Fruit fly (Drosophila melanogaster) whole organism, larva: Measurements from ENCODE around the gene Cpr65Ea.

Experiments
- noc ChIP-seq: fragments of 200-800 bp; sonication (Bioruptor generic); optimal IDR thresholded peaks from 3 replicates; lab custom pipeline; 2019; ENCODE audit warnings: missing biosample characterization, mild to moderate bottlenecking, missing genetic modification characterization, moderate library complexity

The Cpr65Ea gene

DNA sequence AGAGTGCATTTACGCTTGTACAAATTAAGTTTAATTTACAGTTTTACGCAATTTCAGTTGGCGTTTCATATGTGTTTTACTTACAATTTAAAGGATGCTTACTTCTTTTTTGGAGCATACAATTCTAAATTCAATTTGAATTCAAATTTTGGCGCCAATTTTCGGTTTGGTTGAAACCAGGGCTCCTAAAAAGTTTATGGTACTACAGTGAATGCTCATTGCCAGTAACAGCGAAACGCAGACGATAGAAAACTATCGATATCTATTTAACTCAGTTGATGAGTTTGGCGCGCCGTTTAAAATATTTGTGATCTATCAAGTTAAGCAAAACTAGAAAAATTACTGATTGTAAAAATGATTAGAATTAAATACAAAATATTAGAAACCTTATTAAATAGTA, 7.6 kb upstream of the Cpr65Ea start:
- TF ChIP-seq noc: no peak

DNA sequence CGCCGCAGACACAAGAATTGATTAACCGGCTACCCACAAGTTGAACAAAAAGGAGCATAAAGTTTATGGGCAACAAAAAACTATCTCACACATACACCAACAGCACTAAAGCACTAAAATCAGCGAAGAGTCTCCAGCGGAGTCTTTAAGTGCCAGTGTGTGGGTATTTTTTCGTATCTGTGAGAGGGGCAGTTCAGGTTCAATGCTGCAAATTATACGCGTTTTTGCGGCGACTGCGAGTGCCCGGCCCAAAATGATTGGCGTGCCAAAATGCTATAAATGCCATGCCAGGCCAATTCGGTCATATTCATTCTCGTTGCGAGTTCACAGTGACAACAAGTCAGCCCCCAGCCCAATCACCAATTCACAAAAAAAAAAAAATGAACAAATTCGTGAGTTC, 6.5 kb upstream of the Cpr65Ea start, which contains the start of gene Cpr65Ec:
Gene Cpr65Ec, plus strand, starts transcription at position 301 of the 400 bp plus-strand sequence.
- no peak for TF ChIP-seq noc

DNA sequence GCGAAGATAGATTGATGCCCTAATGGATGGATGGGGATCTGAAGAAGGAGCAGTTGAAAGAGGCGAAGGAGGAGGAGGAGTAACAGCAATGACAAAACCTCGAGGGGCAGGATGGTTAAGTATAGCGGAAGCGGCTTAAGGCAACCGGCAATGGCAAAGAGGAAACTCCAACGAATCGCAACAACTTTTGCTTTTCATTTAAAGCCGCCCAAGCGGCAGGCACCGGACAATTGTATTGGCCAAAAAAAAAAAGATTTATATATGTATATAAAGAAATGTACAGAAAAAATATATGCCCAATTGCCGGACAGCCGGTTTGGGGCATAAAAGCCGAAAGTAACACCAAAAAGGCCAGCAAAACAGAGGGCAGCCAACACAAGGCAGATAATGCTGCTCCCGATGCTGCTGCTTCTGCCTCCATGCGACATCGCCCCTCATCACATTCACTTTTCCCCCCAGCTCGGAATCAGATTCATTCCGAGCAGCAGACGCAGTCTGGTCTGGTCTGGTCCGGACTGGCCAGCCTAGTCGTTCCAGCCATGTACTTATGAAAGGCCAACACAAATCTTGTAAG, 5.0 kb upstream of the Cpr65Ea start:
- TF ChIP-seq noc: no peak

DNA sequence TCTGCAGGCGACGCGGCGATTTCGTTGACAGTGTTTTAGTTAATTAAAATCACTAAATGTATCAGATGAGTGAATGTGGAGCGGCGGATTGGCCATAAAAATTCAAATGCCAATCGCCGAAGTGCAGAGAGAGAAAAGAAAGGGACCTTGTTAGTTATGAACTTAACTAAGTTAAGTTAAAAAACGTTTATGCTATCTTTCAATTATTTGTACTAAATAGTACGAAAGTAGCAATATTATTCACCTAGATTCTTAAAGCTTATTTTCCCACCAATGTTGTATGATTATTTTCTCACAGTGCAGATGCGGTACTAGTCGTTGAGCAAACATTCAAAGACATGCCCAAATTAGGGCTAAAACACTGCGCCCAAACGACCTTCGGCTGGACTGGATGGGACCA, 4.4 kb upstream of the Cpr65Ea start:
- TF ChIP-seq noc: no peak

DNA sequence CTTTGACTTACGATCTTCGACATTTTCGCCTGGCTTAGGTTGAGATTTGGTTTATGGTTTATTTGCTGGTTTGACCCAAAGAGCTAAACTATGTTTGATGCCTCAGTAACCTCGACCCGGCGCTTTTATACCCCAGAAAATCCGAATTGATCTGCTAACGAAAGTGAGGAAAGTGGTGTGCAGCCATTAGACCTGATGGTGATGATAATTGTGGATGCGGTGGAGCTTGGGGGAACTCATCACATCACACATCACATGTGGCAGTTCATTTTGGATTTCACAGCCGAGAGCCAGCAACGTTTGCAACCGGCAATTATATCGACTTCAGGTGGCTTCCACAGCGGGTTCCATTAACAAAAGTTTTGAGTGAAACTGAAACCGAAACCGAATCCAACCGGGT, 2.3 kb upstream of the Cpr65Ea start, which contains the start of gene Cpr65Eb:
Gene Cpr65Eb, minus strand, starts transcription at position 101 of the 400 bp plus-strand sequence.
- no peak for TF ChIP-seq noc

DNA sequence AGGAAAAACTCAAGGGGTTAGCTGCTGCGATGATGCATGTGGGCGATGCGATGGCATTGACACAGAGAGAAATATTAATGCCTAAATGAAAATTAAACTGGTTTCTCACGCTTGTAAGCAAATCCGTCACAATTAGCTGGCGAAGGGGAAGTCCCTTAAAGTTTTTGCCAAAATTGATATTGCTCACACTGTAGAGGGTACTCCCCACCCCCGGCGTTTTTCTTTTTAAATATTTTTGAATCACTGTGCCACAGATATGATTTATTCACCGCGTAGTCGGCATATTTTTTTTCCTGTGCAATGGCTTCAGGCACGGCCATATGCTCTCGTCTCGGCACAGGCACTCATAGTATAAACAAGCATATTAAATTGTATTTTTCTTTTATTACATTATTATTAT, 939 bp upstream of the Cpr65Ea start:
- no peak for TF ChIP-seq noc

DNA sequence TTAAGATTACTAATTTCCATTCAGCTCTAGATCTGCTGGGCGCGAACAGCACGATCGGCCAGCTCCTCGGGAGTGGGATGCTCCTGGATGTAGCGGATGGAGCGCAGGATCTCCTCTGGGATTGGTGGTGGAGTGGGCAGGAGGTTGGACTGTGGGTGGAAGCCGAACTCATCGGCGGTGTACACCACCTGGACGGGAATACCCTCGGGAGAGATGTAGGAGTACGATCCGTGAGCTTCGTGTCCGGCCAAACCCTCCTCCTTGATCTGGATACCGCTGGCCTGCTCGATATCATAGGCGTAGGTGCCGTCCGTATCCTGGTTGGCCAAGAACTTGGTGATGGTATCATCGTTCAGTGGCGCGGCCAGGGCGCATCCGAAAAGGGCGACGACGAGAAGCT, 315 bp downstream of the Cpr65Ea start:
- no peak for TF ChIP-seq noc

DNA sequence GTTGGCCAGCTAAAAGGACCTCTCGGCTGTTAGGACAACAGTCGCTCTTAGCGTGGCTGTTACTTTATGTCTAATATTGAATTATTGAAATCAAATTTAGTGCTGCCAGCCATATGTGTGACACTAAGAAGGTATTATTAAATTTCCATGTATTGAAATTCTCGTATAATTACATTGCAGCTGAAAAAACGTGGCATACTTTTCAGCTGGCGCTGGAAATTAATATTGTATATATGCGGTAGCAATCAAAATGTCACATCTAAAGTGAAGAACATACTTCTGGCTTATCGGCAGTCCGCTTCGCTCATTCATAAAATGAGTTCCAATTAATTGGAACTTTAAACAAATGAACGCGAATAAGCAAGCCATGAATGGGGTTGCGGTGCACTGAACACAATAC, 4.2 kb downstream of the Cpr65Ea start:
- TF ChIP-seq noc: no peak

DNA sequence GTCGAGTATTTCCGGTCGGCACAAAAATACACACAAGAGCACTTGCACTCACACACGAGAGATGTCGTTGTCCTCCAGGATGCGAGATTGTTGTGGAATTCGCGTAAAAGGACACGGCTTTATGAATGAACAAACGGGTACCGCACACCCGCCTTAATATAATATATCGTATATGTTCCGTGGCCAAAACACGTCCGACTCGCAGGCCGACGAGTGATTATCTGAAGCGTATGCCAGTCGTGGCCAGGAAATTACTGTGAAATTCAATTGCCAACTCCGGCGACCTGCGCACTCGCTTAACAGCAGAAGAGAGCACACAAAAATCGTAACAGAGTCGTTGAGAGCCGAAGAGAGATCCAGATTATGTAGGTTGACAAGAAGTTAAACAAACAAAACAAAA, 9.2 kb downstream of the Cpr65Ea start, which contains the start of gene CG8641:
Gene CG8641, minus strand, starts transcription at position 205 of the 400 bp plus-strand sequence.
- no peak for TF ChIP-seq noc

DNA sequence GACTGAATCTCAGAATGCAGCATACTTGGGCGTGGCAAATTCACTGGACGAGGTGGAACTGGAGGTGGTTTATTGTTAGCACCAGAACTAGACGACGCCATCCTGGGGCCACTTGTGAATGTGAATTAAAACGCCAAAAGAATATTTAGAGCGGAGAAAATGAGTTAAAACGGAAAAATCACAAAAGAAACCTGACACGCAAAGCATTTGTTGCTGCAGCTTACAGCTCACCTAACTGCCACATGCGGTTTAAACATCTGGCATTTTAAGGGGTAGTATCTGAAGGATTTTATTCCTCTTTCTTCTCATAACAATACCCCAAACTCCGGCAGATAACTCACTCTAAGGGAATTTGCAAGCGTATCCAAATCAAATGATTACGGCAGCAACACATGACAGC, 11.3 kb downstream of the Cpr65Ea start, which contains the start of gene CG34030:
Gene CG34030, minus strand, starts transcription at position 101 of the 400 bp plus-strand sequence.
- no peak for TF ChIP-seq noc

DNA sequence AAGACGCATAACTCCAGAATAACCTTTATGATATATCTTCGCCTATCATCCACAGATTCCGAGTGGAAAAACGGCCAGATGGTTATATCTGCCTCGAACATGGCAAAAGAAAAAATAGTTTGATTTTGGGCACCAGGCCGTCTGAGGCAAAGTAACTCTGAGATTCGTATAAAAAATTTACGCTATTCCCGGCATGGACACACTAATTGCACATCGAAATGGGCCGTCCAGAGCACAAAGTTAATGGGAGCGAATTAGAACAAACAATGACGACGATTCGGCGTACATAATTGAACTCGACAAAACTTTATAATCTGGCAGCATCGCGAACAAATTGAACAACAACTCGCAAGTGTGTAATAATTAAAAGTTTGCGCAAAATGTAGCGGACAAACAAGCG, 17.3 kb downstream of the Cpr65Ea start, which contains the start of gene CG32391:
Gene CG32391, minus strand, starts transcription at position 101 of the 400 bp plus-strand sequence.
- TF ChIP-seq noc: no peak

DNA sequence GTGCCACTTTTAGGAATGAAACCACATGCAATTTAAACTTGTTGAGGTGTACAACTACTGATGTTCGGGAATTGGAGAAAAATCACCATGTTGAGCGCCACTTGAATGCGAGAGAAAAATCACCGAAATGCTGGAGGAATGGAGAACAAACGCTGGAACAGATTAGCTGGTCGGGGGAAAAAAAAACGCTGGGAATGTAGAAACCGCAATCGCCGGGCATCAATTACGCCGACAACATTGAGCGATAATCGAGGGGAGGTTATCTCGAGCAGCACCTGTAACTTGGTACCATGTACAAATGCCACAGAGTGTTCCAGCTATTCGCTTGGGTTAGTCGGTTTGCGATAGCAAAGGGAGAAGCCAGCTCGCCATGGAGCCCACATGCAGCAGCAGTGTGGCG, 20.4 kb downstream of the Cpr65Ea start, which contains the start of gene CG14823:
Gene CG14823, plus strand, starts transcription at position 301 of the 400 bp plus-strand sequence.
- no peak for TF ChIP-seq noc

DNA sequence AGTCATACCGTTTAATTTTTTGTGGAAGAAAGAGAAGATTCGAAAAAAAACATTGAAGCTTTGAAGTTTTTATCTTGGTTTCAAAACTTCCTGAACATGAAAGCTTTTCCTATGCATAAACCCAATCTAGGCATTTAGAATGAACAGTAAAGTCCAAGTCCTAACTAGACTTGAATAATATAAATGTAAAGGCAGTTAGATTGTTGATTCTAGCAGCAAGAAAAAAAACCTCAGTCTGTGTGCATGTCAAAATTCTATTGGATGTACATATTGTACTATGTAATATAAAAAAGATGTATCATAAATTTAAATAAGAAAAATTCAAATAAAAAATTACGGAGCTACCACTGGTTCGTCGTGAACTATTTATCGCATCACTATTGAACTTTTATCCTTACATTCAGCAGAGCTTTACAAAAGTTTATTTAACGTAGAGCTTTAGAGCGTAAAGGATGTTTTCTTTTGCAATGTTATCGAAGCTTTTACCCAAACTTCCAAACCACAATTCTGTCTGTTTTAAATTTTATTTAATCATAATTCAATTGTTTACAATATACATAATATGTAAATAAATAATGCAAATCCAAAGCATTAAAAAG, 27.9 kb downstream of the Cpr65Ea start:
- no peak for TF ChIP-seq noc

DNA sequence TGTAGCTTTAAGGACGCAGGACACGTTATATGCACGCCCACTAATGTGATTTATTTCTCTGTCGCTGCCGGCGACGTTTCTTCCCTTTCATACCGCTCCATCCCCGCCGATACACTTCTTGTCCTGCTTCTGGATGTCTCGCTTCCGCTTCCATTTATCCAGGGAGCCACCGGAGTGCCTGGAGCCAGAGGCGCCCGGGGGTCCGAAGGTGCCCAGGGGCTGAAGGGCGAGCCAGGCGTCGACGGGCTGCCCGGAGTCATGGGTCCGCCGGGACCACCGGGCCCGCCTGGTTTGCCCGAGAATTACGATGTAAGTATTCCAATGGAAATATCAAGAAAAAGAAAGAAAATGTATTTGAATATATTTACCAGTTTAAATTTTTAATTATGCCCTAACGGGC, 48.6 kb downstream of the Cpr65Ea start:
- no peak for TF ChIP-seq noc
